Worm (Caenorhabditis elegans): ENCODE measurements around the gene unc-53.

DNA sequence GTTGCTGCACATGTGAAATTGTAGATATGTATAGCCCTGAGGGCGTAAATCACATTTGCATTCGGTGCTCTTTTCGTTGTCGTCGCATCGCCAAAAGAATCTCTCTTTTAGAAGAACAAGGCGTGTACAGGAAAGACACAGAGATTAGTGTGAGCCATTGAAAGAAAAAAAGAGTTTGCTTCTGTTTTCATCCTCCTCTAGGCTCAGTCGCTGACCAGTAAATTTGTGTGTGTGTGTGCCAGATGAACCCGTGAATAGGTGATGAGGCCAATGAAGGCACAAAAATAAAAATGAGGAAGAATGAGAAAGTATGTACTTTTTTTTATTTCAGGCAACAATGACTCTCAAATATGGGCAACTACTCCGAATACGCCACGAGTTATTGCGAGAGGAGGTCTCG, 23.2 kb upstream of the unc-53 start, which contains the start of gene mat-2:
- TF ChIP-seq sea-1 (GFP tag; conservative IDR thresholded peaks at IDR 0.05) (no peak), F13C5.2 (tag; optimal IDR thresholded peaks at IDR 0.05) (no peak), ama-1 (optimal IDR thresholded peaks at IDR 0.05) (no peak), hmbx-1 (tag; optimal IDR thresholded peaks at IDR 0.05) (no peak), tbx-37 (GFP tag; conservative IDR thresholded peaks at IDR 0.05) (no peak), pes-1 (GFP tag; IDR thresholded peaks at IDR 0.05) (no peak), tbx-11 (GFP tag; IDR thresholded peaks at IDR 0.05) (no peak), flt-1 (GFP tag; IDR thresholded peaks at IDR 0.05) (no peak), B0310.2 (tag; optimal IDR thresholded peaks at IDR 0.05) (no peak), scrt-1 (GFP tag; IDR thresholded peaks at IDR 0.05) (no peak), aly-1 (tag; optimal IDR thresholded peaks at IDR 0.05) (no peak), ceh-13 (GFP tag; optimal IDR thresholded peaks at IDR 0.05) (no peak), hnd-1 (tag; optimal IDR thresholded peaks at IDR 0.05) (no peak)
